Worm (Caenorhabditis elegans) whole organism, L3 larva: ENCODE data around the gene R10D12.13.
A peak's percentile ranks its signal among the peaks of the same experiment; 100 is the strongest.

Experiments used
- R02D3.7 ChIP-seq: fragments of 150-350 bp; optimal IDR thresholded peaks from 2 replicates; lab custom pipeline; 2014; ENCODE audit warnings: missing biosample characterization, missing genetic modification characterization
- ZK546.5 ChIP-seq: sonication (generic microtip); optimal IDR thresholded peaks from 2 replicates; lab custom pipeline; 2017; ENCODE audit warnings: missing biosample characterization, missing genetic modification characterization
- aly-2 ChIP-seq: fragments of 150-350 bp; optimal IDR thresholded peaks from 2 replicates; lab custom pipeline; 2014; ENCODE audit warnings: missing biosample characterization, missing genetic modification characterization
- ama-1 ChIP-seq: fragments of 150-350 bp; optimal IDR thresholded peaks from 2 replicates; lab custom pipeline; 2018
- ceh-16 ChIP-seq: sonication (generic microtip); optimal IDR thresholded peaks from 2 replicates; lab custom pipeline; 2017; ENCODE audit warnings: missing biosample characterization, missing genetic modification characterization
- ceh-28 ChIP-seq: fragments of 150-350 bp; optimal IDR thresholded peaks from 2 replicates; lab custom pipeline; 2014; ENCODE audit warnings: missing biosample characterization, missing genetic modification reagents, missing genetic modification characterization
- daf-12 ChIP-seq: fragments of 150-350 bp; optimal IDR thresholded peaks from 2 replicates; lab custom pipeline; 2014; ENCODE audit warnings: missing biosample characterization, missing genetic modification reagents, missing genetic modification characterization
- egl-27 ChIP-seq: sonication (generic microtip); optimal IDR thresholded peaks from 4 replicates; lab custom pipeline; 2017; ENCODE audit warnings: missing biosample characterization, missing genetic modification reagents, missing genetic modification characterization
- egl-5 ChIP-seq: fragments of 150-350 bp; optimal IDR thresholded peaks from 2 replicates; lab custom pipeline; 2017; ENCODE audit warnings: missing biosample characterization, missing genetic modification reagents, missing genetic modification characterization, inconsistent platforms
- elt-2 ChIP-seq: sonication (generic microtip); optimal IDR thresholded peaks from 2 replicates; lab custom pipeline; 2016; ENCODE audit warnings: missing genetic modification reagents, mild to moderate bottlenecking, missing genetic modification characterization, missing compliant biosample characterization
- elt-3 ChIP-seq, 3 experiments: fragments of 150-350 bp in 1 of 3; sonication (generic microtip) in 2 of 3; optimal IDR thresholded peaks; 2 replicates in 2 of 3; 4 replicates in 1 of 3; lab custom pipeline; 2014 to 2017; ENCODE audit warnings: missing biosample characterization in 3 of 3, missing genetic modification characterization in 3 of 3
- fkh-2 ChIP-seq: fragments of 150-350 bp; optimal IDR thresholded peaks from 2 replicates; lab custom pipeline; 2014; ENCODE audit warnings: missing biosample characterization, missing genetic modification reagents, missing genetic modification characterization
- fos-1 ChIP-seq: fragments of 150-350 bp; optimal IDR thresholded peaks from 2 replicates; lab custom pipeline; 2014; ENCODE audit warnings: missing biosample characterization, missing genetic modification characterization
- hmg-11 ChIP-seq: sonication (generic microtip); optimal IDR thresholded peaks from 2 replicates; lab custom pipeline; 2016; ENCODE audit warnings: missing genetic modification characterization, missing compliant biosample characterization
- jun-1 ChIP-seq: fragments of 150-350 bp; optimal IDR thresholded peaks from 2 replicates; lab custom pipeline; 2014; ENCODE audit warnings: missing biosample characterization, missing genetic modification reagents, missing genetic modification characterization
- lin-39 ChIP-seq: fragments of 150-350 bp; optimal IDR thresholded peaks from 2 replicates; lab custom pipeline; 2018; ENCODE audit warnings: missing biosample characterization, missing genetic modification reagents, missing genetic modification characterization
- lsy-12 ChIP-seq: sonication (generic microtip); optimal IDR thresholded peaks from 2 replicates; lab custom pipeline; 2016; ENCODE audit warnings: mild to moderate bottlenecking, missing genetic modification characterization, missing compliant biosample characterization
- mml-1 ChIP-seq: fragments of 150-350 bp; sonication (generic microtip); optimal IDR thresholded peaks from 3 replicates; lab custom pipeline; 2014; ENCODE audit warnings: missing biosample characterization, missing genetic modification characterization
- nfya-1 ChIP-seq: sonication (generic microtip); optimal IDR thresholded peaks from 2 replicates; lab custom pipeline; 2017; ENCODE audit warnings: missing genetic modification characterization, mild to moderate bottlenecking, missing compliant biosample characterization, antibody characterized with exemption, moderate library complexity; ENCODE audit not compliant: insufficient read depth
- nhr-23 ChIP-seq: fragments of 150-350 bp; optimal IDR thresholded peaks from 2 replicates; lab custom pipeline; 2014; ENCODE audit warnings: missing biosample characterization, missing genetic modification reagents, missing genetic modification characterization
- nhr-237 ChIP-seq: fragments of 150-350 bp; optimal IDR thresholded peaks from 2 replicates; lab custom pipeline; 2014; ENCODE audit warnings: missing biosample characterization, missing genetic modification characterization
- nhr-25 ChIP-seq: sonication (generic microtip); optimal IDR thresholded peaks from 2 replicates; lab custom pipeline; 2017; ENCODE audit warnings: missing biosample characterization, missing genetic modification characterization
- nhr-67 ChIP-seq: fragments of 150-350 bp; optimal IDR thresholded peaks from 2 replicates; lab custom pipeline; 2014; ENCODE audit warnings: missing biosample characterization, missing genetic modification characterization
- nhr-76 ChIP-seq: fragments of 150-350 bp; sonication (generic microtip); optimal IDR thresholded peaks from 5 replicates; lab custom pipeline; 2014; ENCODE audit warnings: missing biosample characterization, missing genetic modification characterization
- nhr-77 ChIP-seq: fragments of 150-350 bp; optimal IDR thresholded peaks from 2 replicates; lab custom pipeline; 2014; ENCODE audit warnings: missing biosample characterization, missing genetic modification characterization
- pha-4 ChIP-seq: fragments of 150-350 bp; optimal IDR thresholded peaks from 2 replicates; lab custom pipeline; 2014; ENCODE audit warnings: missing biosample characterization, missing genetic modification reagents, missing genetic modification characterization
- pqm-1 ChIP-seq: fragments of 150-350 bp; optimal IDR thresholded peaks from 2 replicates; lab custom pipeline; 2017; ENCODE audit warnings: missing biosample characterization, missing genetic modification characterization, inconsistent platforms
- skn-1 ChIP-seq: fragments of 150-350 bp; optimal IDR thresholded peaks from 2 replicates; lab custom pipeline; 2014; ENCODE audit warnings: missing biosample characterization, missing genetic modification characterization
- snpc-4 ChIP-seq: fragments of 150-350 bp; optimal IDR thresholded peaks from 2 replicates; lab custom pipeline; 2014; ENCODE audit warnings: missing biosample characterization, missing genetic modification characterization
- tbx-2 ChIP-seq: sonication (generic microtip); optimal IDR thresholded peaks from 2 replicates; lab custom pipeline; 2016; ENCODE audit warnings: mild to moderate bottlenecking, missing genetic modification characterization, missing compliant biosample characterization
- unc-39 ChIP-seq: sonication (generic microtip); optimal IDR thresholded peaks from 4 replicates; lab custom pipeline; 2017; ENCODE audit warnings: missing biosample characterization, missing genetic modification characterization
- zag-1 ChIP-seq: fragments of 150-350 bp; optimal IDR thresholded peaks from 2 replicates; lab custom pipeline; 2014; ENCODE audit warnings: missing biosample characterization, missing genetic modification characterization
- ztf-11 ChIP-seq: fragments of 150-350 bp; optimal IDR thresholded peaks from 2 replicates; lab custom pipeline; 2014; ENCODE audit warnings: missing biosample characterization, missing genetic modification characterization

Gene R10D12.13

ce11 chrV:13986823-13987222, 24.6 kb downstream of the R10D12.13 start:
- TF ChIP-seq ama-1 (lab: Kevin White, UChicago) (no peak), lsy-12 (tag; lab: Kevin White, UChicago) (peak; percentile 45), nfya-1 (tag; lab: Kevin White, UChicago) (peak; percentile 37), pqm-1 (tag; lab: Kevin White, UChicago) (peak; percentile 47), unc-39 (no peak), ztf-11 (no peak), elt-2 (tag; lab: Kevin White, UChicago) (peak; percentile 96), jun-1 (tag; lab: Kevin White, UChicago) (peak; percentile 30), pha-4 (tag; lab: Kevin White, UChicago) (peak; percentile 41)

DNA sequence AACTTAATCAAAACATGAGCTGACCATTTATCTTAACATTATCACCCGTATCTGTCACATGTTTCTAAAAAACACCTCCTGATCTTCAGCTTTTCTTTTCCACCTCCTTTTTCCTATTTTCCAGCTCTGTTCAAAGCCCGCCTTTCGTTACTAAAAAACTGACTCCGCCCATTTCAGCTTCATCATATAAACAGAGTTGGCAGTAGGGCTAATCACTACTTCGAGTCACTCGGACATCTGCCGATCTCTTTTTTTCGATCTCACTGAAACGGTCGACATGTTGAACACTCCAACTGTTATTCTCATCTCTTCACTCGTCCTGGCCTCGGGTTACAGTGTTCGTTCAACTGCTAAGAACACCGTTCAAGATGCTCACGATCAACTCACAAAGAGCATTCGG, 30.3 kb downstream of the R10D12.13 start, which contains the start of gene droe-4:
TSS of gene droe-4 (plus strand) at position 172 of the 400 bp plus-strand sequence.
- no peak for TF ChIP-seq ama-1 (lab: Kevin White, UChicago)
- TF ChIP-seq ZK546.5 (tag; lab: Kevin White, UChicago), result no peak
- no peak for TF ChIP-seq daf-12 (tag; lab: Kevin White, UChicago)
- no peak for TF ChIP-seq R02D3.7
- no peak for TF ChIP-seq nhr-23
- TF ChIP-seq aly-2 (tag; lab: Kevin White, UChicago), result no peak
- TF ChIP-seq ceh-28 (tag; lab: Kevin White, UChicago), result no peak
- no peak for TF ChIP-seq nhr-237
- TF ChIP-seq lin-39 (tag; lab: Kevin White, UChicago), result no peak
- TF ChIP-seq tbx-2 (tag; lab: Kevin White, UChicago), result no peak
- TF ChIP-seq ceh-16 (tag; lab: Kevin White, UChicago), result no peak
- TF ChIP-seq elt-3 (tag; optimal IDR thresholded peaks at IDR 0.05; lab: Kevin White, UChicago), result no peak
- TF ChIP-seq nhr-77 (tag; lab: Kevin White, UChicago), result no peak
- TF ChIP-seq egl-27, result no peak

- TF ChIP-seq hmg-11 (tag; lab: Kevin White, UChicago), result no peak
- no peak for TF ChIP-seq daf-12 (tag; lab: Kevin White, UChicago)
- no peak for TF ChIP-seq skn-1 (tag; lab: Kevin White, UChicago)
- TF ChIP-seq nfya-1 (tag; lab: Kevin White, UChicago), result no peak
- TF ChIP-seq zag-1 (tag; lab: Kevin White, UChicago), result no peak
Observed at ce11 chrV:13993478-13993877, 31.3 kb downstream of the R10D12.13 start.

DNA sequence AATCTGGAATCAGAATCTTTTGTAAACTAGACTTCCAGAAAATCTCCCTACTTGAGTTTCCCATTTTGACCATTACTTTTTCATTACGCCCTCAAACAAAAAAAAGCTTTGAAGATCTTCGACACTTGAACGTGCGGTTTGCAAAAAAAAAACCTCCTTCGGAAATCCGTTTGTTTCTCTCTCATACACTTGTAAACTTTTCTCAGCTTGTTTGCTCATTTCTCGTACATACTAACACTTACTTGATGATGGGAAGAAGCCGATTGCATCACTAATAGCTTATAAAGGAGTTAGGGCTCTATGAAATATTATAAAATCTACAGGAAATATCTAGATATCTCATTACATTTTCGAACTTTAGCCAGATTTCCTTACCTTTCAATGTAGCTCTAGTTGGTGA, 39.7 kb downstream of the R10D12.13 start:
- TF ChIP-seq aly-2 (tag; lab: Kevin White, UChicago), result no peak
- TF ChIP-seq lin-39 (tag; lab: Kevin White, UChicago), result no peak
- TF ChIP-seq nhr-76, result no peak
- TF ChIP-seq mml-1 (tag; lab: Kevin White, UChicago), result no peak
- TF ChIP-seq fkh-2 (tag; lab: Kevin White, UChicago), result no peak
- no peak for TF ChIP-seq snpc-4 (tag; lab: Kevin White, UChicago)
- TF ChIP-seq fos-1 (tag; lab: Kevin White, UChicago), result no peak
- TF ChIP-seq jun-1 (tag; lab: Kevin White, UChicago), result no peak
- TF ChIP-seq zag-1 (tag; lab: Kevin White, UChicago), result no peak
- no peak for TF ChIP-seq nhr-67 (tag; lab: Kevin White, UChicago)

- peak; percentile 21 for TF ChIP-seq pqm-1 (tag; lab: Kevin White, UChicago)
- TF ChIP-seq fos-1 (tag; lab: Kevin White, UChicago), result no peak
- TF ChIP-seq nhr-25, result peak; percentile 35
- peak; percentile 43 for TF ChIP-seq pha-4 (tag; lab: Kevin White, UChicago)
- TF ChIP-seq, all 47 proteins: peak for 3
Observed at ce11 chrV:14002402-14002801, 40.2 kb downstream of the R10D12.13 start.

DNA sequence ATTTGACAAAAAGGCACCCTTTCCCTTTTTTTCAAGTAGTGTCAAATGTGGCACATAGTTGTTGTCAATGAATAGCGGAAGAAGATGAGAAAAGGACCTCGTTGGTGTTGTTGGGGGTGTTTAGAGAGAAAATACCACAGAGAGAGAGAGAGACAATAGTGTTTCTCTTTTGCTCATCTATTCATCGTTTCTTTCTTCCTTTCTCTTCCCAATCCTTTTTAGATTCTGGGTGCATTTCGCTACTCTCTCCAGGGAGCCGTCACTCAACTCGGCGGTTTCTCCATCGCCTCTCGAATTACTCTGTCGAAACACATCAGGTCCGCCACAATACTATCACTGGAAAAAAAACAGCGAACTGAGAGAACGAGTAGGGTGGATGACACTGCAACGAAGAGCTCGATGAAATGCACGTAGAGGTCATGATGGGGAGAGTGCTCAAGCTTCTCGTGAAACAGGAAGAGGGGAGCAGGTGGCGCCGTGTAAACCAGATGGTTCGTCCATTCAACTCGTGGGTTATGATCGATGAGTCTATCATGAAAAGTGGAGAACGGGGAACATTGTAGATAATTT, 41.5 kb downstream of the R10D12.13 start:
- TF ChIP-seq snpc-4 (tag; lab: Kevin White, UChicago) (peak; percentile 0), tbx-2 (tag; lab: Kevin White, UChicago) (no peak), egl-5 (tag; lab: Kevin White, UChicago) (peak; percentile 53), nfya-1 (tag; lab: Kevin White, UChicago) (peak; percentile 29), hmg-11 (tag; lab: Kevin White, UChicago) (peak; percentile 8)
- TF ChIP-seq, all 47 proteins: peak for 4
